Worm (Caenorhabditis elegans) whole organism, mixed stage, embryonic: ENCODE results near the gene R02F2.1.

Experiments used
- M03D4.4 ChIP-seq: sonication (generic microtip); optimal IDR thresholded peaks from 2 replicates; lab custom pipeline; 2017; ENCODE audit warnings: mild to moderate bottlenecking, missing genetic modification characterization, missing compliant biosample characterization
- bed-3 ChIP-seq: fragments of 200-800 bp; sonication (Bioruptor generic); optimal IDR thresholded peaks from 3 replicates; lab custom pipeline; 2018; ENCODE audit warnings: mild to moderate bottlenecking, missing genetic modification characterization, moderate library complexity, missing compliant biosample characterization
- blmp-1 ChIP-seq: fragments of 150-350 bp; optimal IDR thresholded peaks from 2 replicates; lab custom pipeline; 2014; ENCODE audit warnings: missing biosample characterization, missing genetic modification characterization
- ceh-39 ChIP-seq: fragments of 150-350 bp; optimal IDR thresholded peaks from 2 replicates; lab custom pipeline; 2014; ENCODE audit warnings: missing biosample characterization, missing genetic modification characterization
- ceh-43 ChIP-seq: fragments of 200-800 bp; sonication (Bioruptor generic); optimal IDR thresholded peaks from 2 replicates; lab custom pipeline; 2018; ENCODE audit warnings: mild to moderate bottlenecking, missing genetic modification characterization, moderate library complexity, missing compliant biosample characterization
- ceh-83 ChIP-seq: fragments of 200-800 bp; sonication (Bioruptor generic); optimal IDR thresholded peaks from 2 replicates; lab custom pipeline; 2018; ENCODE audit warnings: mild to moderate bottlenecking, missing genetic modification characterization, missing compliant biosample characterization
- ces-1 ChIP-seq: fragments of 150-350 bp; optimal IDR thresholded peaks from 2 replicates; lab custom pipeline; 2014; ENCODE audit warnings: missing biosample characterization, missing genetic modification reagents, missing genetic modification characterization
- cnd-1 ChIP-seq: fragments of 200-800 bp; sonication (Bioruptor generic); optimal IDR thresholded peaks from 2 replicates; lab custom pipeline; 2018; ENCODE audit warnings: mild to moderate bottlenecking, missing genetic modification characterization, missing compliant biosample characterization
- drap-1 ChIP-seq: fragments of 200-800 bp; sonication (Bioruptor generic); optimal IDR thresholded peaks from 3 replicates; lab custom pipeline; 2018; ENCODE audit warnings: mild to moderate bottlenecking, missing genetic modification characterization, missing compliant biosample characterization
- elt-1 ChIP-seq: sonication (generic microtip); optimal IDR thresholded peaks from 2 replicates; lab custom pipeline; 2017; ENCODE audit warnings: missing genetic modification characterization, mild to moderate bottlenecking, missing compliant biosample characterization, antibody characterized with exemption, moderate library complexity, borderline replicate concordance; ENCODE audit not compliant: insufficient read depth
- elt-3 ChIP-seq: fragments of 150-350 bp; optimal IDR thresholded peaks from 2 replicates; lab custom pipeline; 2014; ENCODE audit warnings: missing biosample characterization, missing genetic modification characterization
- flh-1 ChIP-seq: fragments of 200-800 bp; sonication (Bioruptor generic); optimal IDR thresholded peaks from 2 replicates; lab custom pipeline; 2018; ENCODE audit warnings: mild to moderate bottlenecking, missing genetic modification characterization, moderate library complexity, missing compliant biosample characterization
- ham-2 ChIP-seq: fragments of 200-800 bp; sonication (Bioruptor generic); optimal IDR thresholded peaks from 2 replicates; lab custom pipeline; 2018; ENCODE audit warnings: mild to moderate bottlenecking, missing genetic modification characterization, missing compliant biosample characterization
- hlh-1 ChIP-seq: fragments of 150-350 bp; optimal IDR thresholded peaks from 2 replicates; lab custom pipeline; 2014; ENCODE audit warnings: missing biosample characterization, missing genetic modification reagents, missing genetic modification characterization
- lin-13 ChIP-seq: fragments of 150-350 bp; optimal IDR thresholded peaks from 2 replicates; lab custom pipeline; 2014; ENCODE audit warnings: missing biosample characterization, missing genetic modification characterization
- lin-32 ChIP-seq: fragments of 200-800 bp; sonication (Bioruptor generic); optimal IDR thresholded peaks from 2 replicates; lab custom pipeline; 2018; ENCODE audit warnings: mild to moderate bottlenecking, missing genetic modification characterization, missing compliant biosample characterization
- lsy-2 ChIP-seq: fragments of 150-350 bp; optimal IDR thresholded peaks from 2 replicates; lab custom pipeline; 2014; ENCODE audit warnings: missing biosample characterization, missing genetic modification characterization
- mab-5 ChIP-seq: fragments of 150-350 bp; optimal IDR thresholded peaks from 2 replicates; lab custom pipeline; 2014; ENCODE audit warnings: missing biosample characterization, missing genetic modification characterization
- mep-1 ChIP-seq: fragments of 150-350 bp; optimal IDR thresholded peaks from 2 replicates; lab custom pipeline; 2017; ENCODE audit warnings: missing biosample characterization, missing genetic modification reagents, missing genetic modification characterization, inconsistent platforms
- mls-2 ChIP-seq: sonication (generic microtip); optimal IDR thresholded peaks from 2 replicates; lab custom pipeline; 2016; ENCODE audit warnings: mild to moderate bottlenecking, missing genetic modification characterization, moderate library complexity, missing compliant biosample characterization
- nhr-12 ChIP-seq: fragments of 150-350 bp; optimal IDR thresholded peaks from 2 replicates; lab custom pipeline; 2014; ENCODE audit warnings: missing biosample characterization, missing genetic modification characterization
- nhr-2 ChIP-seq: fragments of 150-350 bp; optimal IDR thresholded peaks from 2 replicates; lab custom pipeline; 2014; ENCODE audit warnings: missing biosample characterization, missing genetic modification characterization
- nhr-237 ChIP-seq: fragments of 150-350 bp; optimal IDR thresholded peaks from 2 replicates; lab custom pipeline; 2014; ENCODE audit warnings: missing biosample characterization, missing genetic modification characterization
- nhr-28 ChIP-seq: fragments of 150-350 bp; optimal IDR thresholded peaks from 2 replicates; lab custom pipeline; 2014; ENCODE audit warnings: missing biosample characterization, missing genetic modification characterization
- nhr-76 ChIP-seq: sonication (generic microtip); optimal IDR thresholded peaks from 2 replicates; lab custom pipeline; 2017; ENCODE audit warnings: missing biosample characterization, missing genetic modification characterization
- pha-4 ChIP-seq: fragments of 150-350 bp; optimal IDR thresholded peaks from 2 replicates; lab custom pipeline; 2018; ENCODE audit warnings: missing biosample characterization, missing genetic modification reagents, missing genetic modification characterization
- sem-2 ChIP-seq: fragments of 200-800 bp; sonication (Bioruptor generic); optimal IDR thresholded peaks from 2 replicates; lab custom pipeline; 2018; ENCODE audit warnings: mild to moderate bottlenecking, missing genetic modification characterization, missing compliant biosample characterization
- snpc-4 ChIP-seq: fragments of 150-350 bp; optimal IDR thresholded peaks from 2 replicates; lab custom pipeline; 2014; ENCODE audit warnings: missing biosample characterization, missing genetic modification characterization
- sptf-1 ChIP-seq: sonication (generic microtip); optimal IDR thresholded peaks from 2 replicates; lab custom pipeline; 2017; ENCODE audit warnings: mild to moderate bottlenecking, missing genetic modification characterization, moderate library complexity, missing compliant biosample characterization
- tbx-8 ChIP-seq: fragments of 200-800 bp; sonication (Bioruptor generic); optimal IDR thresholded peaks from 2 replicates; lab custom pipeline; 2018; ENCODE audit warnings: mild to moderate bottlenecking, missing genetic modification characterization, moderate library complexity, missing compliant biosample characterization
- unc-120 ChIP-seq: sonication (generic microtip); optimal IDR thresholded peaks from 2 replicates; lab custom pipeline; 2017; ENCODE audit warnings: missing genetic modification characterization, missing compliant biosample characterization; ENCODE audit not compliant: poor library complexity, severe bottlenecking
- unc-39 ChIP-seq: fragments of 150-350 bp; optimal IDR thresholded peaks from 2 replicates; lab custom pipeline; 2014; ENCODE audit warnings: missing biosample characterization, missing genetic modification characterization
- unc-62 ChIP-seq: fragments of 150-350 bp; optimal IDR thresholded peaks from 2 replicates; lab custom pipeline; 2014; ENCODE audit warnings: missing biosample characterization, missing genetic modification reagents, missing genetic modification characterization
- zip-8 ChIP-seq: fragments of 150-350 bp; optimal IDR thresholded peaks from 2 replicates; lab custom pipeline; 2014; ENCODE audit warnings: missing biosample characterization, missing genetic modification characterization
- ztf-11 ChIP-seq: fragments of 150-350 bp; optimal IDR thresholded peaks from 2 replicates; lab custom pipeline; 2014; ENCODE audit warnings: missing biosample characterization, missing genetic modification characterization

The R02F2.1 gene

ce11 chrIII:5552072-5552667 is 50.5 kb downstream of the R02F2.1 start, which contains the start of gene F09F7.6:
TSS of gene F09F7.6 (minus strand) at chrIII:5552135.
- TF ChIP-seq zip-8 = no peak
- TF ChIP-seq sptf-1 (tag; lab: Kevin White, UChicago) = no peak
- TF ChIP-seq lin-13 (tag; lab: Kevin White, UChicago) = no peak
- TF ChIP-seq unc-120 = peak; percentile 39
- no peak for TF ChIP-seq nhr-237 (tag; lab: Kevin White, UChicago)
- no peak for TF ChIP-seq flh-1 (GFP tag; lab: Kevin White, UChicago)
- no peak for TF ChIP-seq blmp-1 (tag; lab: Kevin White, UChicago)
- no peak for TF ChIP-seq ces-1 (GFP tag; lab: Kevin White, UChicago)
- TF ChIP-seq mls-2 (tag; lab: Kevin White, UChicago) = no peak
- peak; percentile 84 for TF ChIP-seq elt-1 (tag; lab: Kevin White, UChicago)
- no peak for TF ChIP-seq lsy-2 (tag; lab: Kevin White, UChicago)
- TF ChIP-seq snpc-4 (tag; lab: Kevin White, UChicago) = no peak

- TF ChIP-seq elt-1 (tag; lab: Kevin White, UChicago) (peak; percentile 30), nhr-76 (tag; lab: Kevin White, UChicago) (no peak), unc-62 (GFP tag; lab: Kevin White, UChicago) (peak; percentile 47), unc-39 (tag; lab: Kevin White, UChicago) (no peak)
These were observed 51.4 kb downstream of the R02F2.1 start for ce11 chrIII:5553098-5553497.

ce11 chrIII:5554884-5555500 is 53.3 kb downstream of the R02F2.1 start, which contains the start of the genes nmad-1 and hach-1:
TSS of gene nmad-1 (minus strand) at chrIII:5554934.
TSS of gene hach-1 (plus strand) at chrIII:5555450.
- peak; percentile 24 for TF ChIP-seq nhr-237 (tag; lab: Kevin White, UChicago)
- peak; percentile 64 for TF ChIP-seq ham-2 (GFP tag; lab: Kevin White, UChicago)
- no peak for TF ChIP-seq pha-4 (tag; lab: Kevin White, UChicago)
- peak; percentile 81 for TF ChIP-seq flh-1 (GFP tag; lab: Kevin White, UChicago)
- TF ChIP-seq elt-1 (tag; lab: Kevin White, UChicago) = peak; percentile 35
- TF ChIP-seq unc-39 (tag; lab: Kevin White, UChicago) = no peak
- peak; percentile 76 for TF ChIP-seq sem-2 (GFP tag; lab: Kevin White, UChicago)
- TF ChIP-seq zip-8 = no peak
- peak; percentile 64 for TF ChIP-seq lsy-2 (tag; lab: Kevin White, UChicago)
- TF ChIP-seq ztf-11 (tag; lab: Kevin White, UChicago) = peak; percentile 67
- TF ChIP-seq drap-1 = peak; percentile 87
- no peak for TF ChIP-seq unc-62 (GFP tag; lab: Kevin White, UChicago)
- TF ChIP-seq M03D4.4 (tag; lab: Kevin White, UChicago) = peak; percentile 95
- TF ChIP-seq elt-3 (tag; lab: Kevin White, UChicago) = no peak
- peak; percentile 74 for TF ChIP-seq blmp-1 (tag; lab: Kevin White, UChicago)
- TF ChIP-seq unc-120 = peak; percentile 93
- peak; percentile 69 for TF ChIP-seq lin-13 (tag; lab: Kevin White, UChicago)
- TF ChIP-seq sptf-1 (tag; lab: Kevin White, UChicago) = peak; percentile 98
- TF ChIP-seq nhr-12 = no peak
- TF ChIP-seq nhr-28 = no peak
- TF ChIP-seq snpc-4 (tag; lab: Kevin White, UChicago) = no peak
- peak; percentile 85 for TF ChIP-seq bed-3 (GFP tag; lab: Kevin White, UChicago)
- peak; percentile 91 for TF ChIP-seq ces-1 (GFP tag; lab: Kevin White, UChicago)
- TF ChIP-seq ceh-83 (GFP tag; lab: Kevin White, UChicago) = peak; percentile 94
- TF ChIP-seq mep-1 (tag; lab: Kevin White, UChicago) = peak; percentile 90
- peak; percentile 97 for TF ChIP-seq ceh-43 (GFP tag; lab: Kevin White, UChicago)
- TF ChIP-seq cnd-1 (tag; lab: Kevin White, UChicago) = peak; percentile 91
- TF ChIP-seq lin-32 (GFP tag; lab: Kevin White, UChicago) = peak; percentile 36
- TF ChIP-seq mls-2 (tag; lab: Kevin White, UChicago) = peak; percentile 98
- no peak for TF ChIP-seq nhr-2 (tag; lab: Kevin White, UChicago)
- peak; percentile 71 for TF ChIP-seq hlh-1
- peak; percentile 33 for TF ChIP-seq nhr-76 (tag; lab: Kevin White, UChicago)
- peak; percentile 87 for TF ChIP-seq tbx-8 (GFP tag; lab: Kevin White, UChicago)
- peak; percentile 56 for TF ChIP-seq mab-5
- peak; percentile 41 for TF ChIP-seq ceh-39 (tag; lab: Kevin White, UChicago)
